Fruit fly (Drosophila melanogaster): Measurements from ENCODE around the gene CG7017.

The CG7017 gene

dm6 chr3L:20199569-20200247 lies 12.2 kb downstream of the CG7017 start, which contains the start of gene CG42833 (continued):
- TF ChIP-seq CG12744 (GFP tag; optimal IDR thresholded peaks at IDR 0.05) (no peak), Gug (GFP tag; IDR thresholded peaks at IDR 0.05) (no peak), en (GFP tag; optimal IDR thresholded peaks at IDR 0.05) (no peak), bbx (GFP tag; IDR thresholded peaks at IDR 0.05; ENCODE audit: partially characterized antibody) (no peak), pnt (GFP tag; optimal IDR thresholded peaks at IDR 0.05) (no peak), so (GFP tag; IDR thresholded peaks at IDR 0.05) (no peak), CG6854 (GFP tag; optimal IDR thresholded peaks at IDR 0.05) (no peak), CG9817 (tag; optimal IDR thresholded peaks at IDR 0.05) (no peak), kah (GFP tag; optimal IDR thresholded peaks at IDR 0.05) (no peak), CG8478 (optimal IDR thresholded peaks at IDR 0.05) (no peak), Rx (GFP tag; IDR thresholded peaks at IDR 0.05) (no peak), CG34376 (GFP tag; optimal IDR thresholded peaks at IDR 0.05) (peak; percentile 25)

- TF ChIP-seq CG4424 (GFP tag; optimal IDR thresholded peaks at IDR 0.05) (no peak), CG14667 (GFP tag; IDR thresholded peaks at IDR 0.05) (no peak), CG11456 (GFP tag; IDR thresholded peaks at IDR 0.05) (no peak), bbx (GFP tag; IDR thresholded peaks at IDR 0.05; ENCODE audit: partially characterized antibody) (peak; percentile 38; the same call in 1 of the 2 replicates), NfI (GFP tag; optimal IDR thresholded peaks at IDR 0.05) (no peak), CG10321 (GFP tag; IDR thresholded peaks at IDR 0.05) (no peak), dmrt99B (tag; optimal IDR thresholded peaks at IDR 0.05) (no peak), Asciz (GFP tag; optimal IDR thresholded peaks at IDR 0.05) (no peak), ac (GFP tag; optimal IDR thresholded peaks at IDR 0.05) (no peak), CG3163 (GFP tag; optimal IDR thresholded peaks at IDR 0.05) (peak; percentile 97), ase (GFP tag; IDR thresholded peaks at IDR 0.05) (0 out of 3 replicates have a peak, but pooled peaks have one; percentile 8), ind (GFP tag; optimal IDR thresholded peaks at IDR 0.05) (no peak), CG10543 (GFP tag; optimal IDR thresholded peaks at IDR 0.05) (peak; percentile 5), cad (GFP tag; optimal IDR thresholded peaks at IDR 0.05) (no peak), slbo (GFP tag; IDR thresholded peaks at IDR 0.05) (0 out of 2 replicates have a peak, but pooled peaks have one; percentile 10), CG30431 (GFP tag; optimal IDR thresholded peaks at IDR 0.05) (no peak), wor (GFP tag; IDR thresholded peaks at IDR 0.05) (no peak), slp2 (GFP tag; optimal IDR thresholded peaks at IDR 0.05) (no peak), hkb (optimal IDR thresholded peaks at IDR 0.05) (no peak), hkb (GFP tag; IDR thresholded peaks at IDR 0.05) (no peak), Aef1 (GFP tag; IDR thresholded peaks at IDR 0.05) (no peak), HLH4C (GFP tag; IDR thresholded peaks at IDR 0.05; ENCODE audit: partially characterized antibody) (no peak), scrt (GFP tag; optimal IDR thresholded peaks at IDR 0.05) (no peak), BtbVII (GFP tag; optimal IDR thresholded peaks at IDR 0.05) (peak; percentile 56), Med (GFP tag) (peak; percentile 60), CG34376 (GFP tag; optimal IDR thresholded peaks at IDR 0.05) (peak; percentile 54), Bgb (GFP tag; IDR thresholded peaks at IDR 0.05; ENCODE audit: partially characterized antibody) (peak; percentile 17; the same call in 1 of the 2 replicates), CG17568 (GFP tag; optimal IDR thresholded peaks at IDR 0.05) (peak; percentile 27), HmgZ (tag; optimal IDR thresholded peaks at IDR 0.05) (peak; percentile 8), CG5180 (GFP tag; optimal IDR thresholded peaks at IDR 0.05) (peak; percentile 42), da (GFP tag; optimal IDR thresholded peaks at IDR 0.05) (no peak), CG10654 (GFP tag; optimal IDR thresholded peaks at IDR 0.05) (no peak), D19B (GFP tag; optimal IDR thresholded peaks at IDR 0.05) (peak; percentile 39), CG17361 (GFP tag; IDR thresholded peaks at IDR 0.05) (no peak), CG4820 (GFP tag; optimal IDR thresholded peaks at IDR 0.05) (no peak), NC2β (GFP tag; optimal IDR thresholded peaks at IDR 0.05) (no peak), Lpt (GFP tag; optimal IDR thresholded peaks at IDR 0.05) (no peak), mam (GFP tag; optimal IDR thresholded peaks at IDR 0.05) (no peak), CG31365 (tag; optimal IDR thresholded peaks at IDR 0.05) (no peak), Jarid2 (GFP tag; optimal IDR thresholded peaks at IDR 0.05) (peak; percentile 89)
Measured at dm6 chr3L:20198138-20198559, 13.8 kb downstream of the CG7017 start, which contains the start of gene CG42674. CG42674 (minus strand) TSS chr3L:20198317.

All from whole organism, embryonic.